Fruit fly (Drosophila melanogaster): ENCODE results near the gene CG6769.

CG6769 gene

DNA sequence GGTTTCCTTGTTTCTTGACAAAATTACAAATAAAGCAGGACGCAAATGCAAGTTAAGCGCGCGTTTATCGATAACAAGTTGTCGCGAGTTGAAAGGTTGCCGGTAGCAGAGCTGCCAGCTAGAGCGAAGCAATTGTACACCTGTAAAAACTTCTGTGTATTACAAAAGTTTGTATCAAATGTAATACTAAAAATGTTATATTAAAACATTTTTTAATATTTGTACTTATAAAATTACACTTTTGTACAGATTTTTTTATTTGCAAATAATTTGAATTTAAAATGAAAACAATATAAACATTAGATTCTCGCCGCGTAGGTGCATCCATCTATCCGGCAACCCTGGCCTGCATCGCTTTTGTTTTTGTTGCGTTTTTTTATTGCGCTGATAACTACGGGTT, 16.2 kb upstream of the CG6769 start, which contains the start of the genes CG8142 and Ucp4A (continued):
- TF ChIP-seq tup (GFP tag; optimal IDR thresholded peaks at IDR 0.05) = peak; percentile 75
- peak; percentile 48 for TF ChIP-seq CG9609 (GFP tag; optimal IDR thresholded peaks at IDR 0.05)
- TF ChIP-seq gcm2 (GFP tag; optimal IDR thresholded peaks at IDR 0.05) = peak; percentile 47
- peak; percentile 23 for TF ChIP-seq Myb (GFP tag; optimal IDR thresholded peaks at IDR 0.05)
- peak; percentile 40 for TF ChIP-seq pho (GFP tag; optimal IDR thresholded peaks at IDR 0.05)
- no peak for TF ChIP-seq NC2β (GFP tag; optimal IDR thresholded peaks at IDR 0.05)
- TF ChIP-seq CG1603 (tag; optimal IDR thresholded peaks at IDR 0.05) = peak; percentile 47
- TF ChIP-seq amos (GFP tag; IDR thresholded peaks at IDR 0.05; ENCODE audit: partially characterized antibody) = peak; percentile 17; the same call in 1 of the 2 replicates
- TF ChIP-seq YL-1 (GFP tag; optimal IDR thresholded peaks at IDR 0.05) = peak; percentile 41
- TF ChIP-seq CG10462 (GFP tag; optimal IDR thresholded peaks at IDR 0.05) = peak; percentile 86
- TF ChIP-seq ci (GFP tag; IDR thresholded peaks at IDR 0.05) = peak; percentile 93
- TF ChIP-seq jigr1 (GFP tag; IDR thresholded peaks at IDR 0.05) = peak; percentile 93
- TF ChIP-seq CG2875 (GFP tag; optimal IDR thresholded peaks at IDR 0.05) = peak; percentile 61
- TF ChIP-seq CG2129 (GFP tag; IDR thresholded peaks at IDR 0.05; ENCODE audit: partially characterized antibody) = no peak
- TF ChIP-seq lab (GFP tag; optimal IDR thresholded peaks at IDR 0.05) = peak; percentile 94
- TF ChIP-seq CG2712 (tag; optimal IDR thresholded peaks at IDR 0.05) = peak; percentile 94
- peak; percentile 91 for TF ChIP-seq dmrt11E (tag; optimal IDR thresholded peaks at IDR 0.05)
- TF ChIP-seq fu2 (GFP tag; optimal IDR thresholded peaks at IDR 0.05) = peak; percentile 27
- peak; percentile 93 for TF ChIP-seq nmo (GFP tag; optimal IDR thresholded peaks at IDR 0.05)
- TF ChIP-seq Blimp-1 (GFP tag; optimal IDR thresholded peaks at IDR 0.05) = peak; percentile 89
- peak; percentile 95 for TF ChIP-seq HLH3B (GFP tag; IDR thresholded peaks at IDR 0.05)
- TF ChIP-seq kah (GFP tag; optimal IDR thresholded peaks at IDR 0.05) = peak; percentile 74
- TF ChIP-seq Ets65A (GFP tag) = peak; percentile 96
- TF ChIP-seq da (GFP tag; optimal IDR thresholded peaks at IDR 0.05) = peak; percentile 8
- TF ChIP-seq Sry-δ (GFP tag; optimal IDR thresholded peaks at IDR 0.05) = peak; percentile 21
- TF ChIP-seq CG10543 (GFP tag; optimal IDR thresholded peaks at IDR 0.05) = peak; percentile 83
- no peak for TF ChIP-seq h (optimal IDR thresholded peaks at IDR 0.05)
- peak; percentile 90 for TF ChIP-seq CG15601 (tag; optimal IDR thresholded peaks at IDR 0.05)
- peak; percentile 94 for TF ChIP-seq CG17829 (tag; optimal IDR thresholded peaks at IDR 0.05)
- TF ChIP-seq Meics (GFP tag; optimal IDR thresholded peaks at IDR 0.05) = peak; percentile 92
- TF ChIP-seq vvl (GFP tag; IDR thresholded peaks at IDR 0.05) = peak; percentile 97
- TF ChIP-seq CG33557 (GFP tag; optimal IDR thresholded peaks at IDR 0.05) = peak; percentile 80
- TF ChIP-seq CG9797 (GFP tag; optimal IDR thresholded peaks at IDR 0.05) = peak; percentile 28
- peak; percentile 97 for TF ChIP-seq CG14441 (GFP tag; IDR thresholded peaks at IDR 0.05)
- TF ChIP-seq Kr (GFP tag; optimal IDR thresholded peaks at IDR 0.05) = no peak
- TF ChIP-seq CG12236 (GFP tag; optimal IDR thresholded peaks at IDR 0.05) = no peak
- no peak for TF ChIP-seq pita (GFP tag; optimal IDR thresholded peaks at IDR 0.05)
- TF ChIP-seq CG13296 (GFP tag; optimal IDR thresholded peaks at IDR 0.05) = peak; percentile 91
- no peak for TF ChIP-seq fd64A (GFP tag; optimal IDR thresholded peaks at IDR 0.05)
- TF ChIP-seq stwl (tag; optimal IDR thresholded peaks at IDR 0.05) = peak; percentile 80
- TF ChIP-seq aop (GFP tag; IDR thresholded peaks at IDR 0.05) = peak; percentile 65; the same call in 1 of the 2 replicates
- no peak for TF ChIP-seq Trl (optimal IDR thresholded peaks at IDR 0.05)
- peak; percentile 44 for TF ChIP-seq Trl (GFP tag; optimal IDR thresholded peaks at IDR 0.05)
- TF ChIP-seq CG3163 (GFP tag; optimal IDR thresholded peaks at IDR 0.05) = no peak
- TF ChIP-seq CG6683 (GFP tag; optimal IDR thresholded peaks at IDR 0.05) = peak; percentile 81
- peak; percentile 80 for TF ChIP-seq lbe (GFP tag; optimal IDR thresholded peaks at IDR 0.05)
- TF ChIP-seq Bdp1 (GFP tag; optimal IDR thresholded peaks at IDR 0.05) = peak; percentile 39
- no peak for TF ChIP-seq yki (optimal IDR thresholded peaks at IDR 0.05)
- TF ChIP-seq ERR (GFP tag; optimal IDR thresholded peaks at IDR 0.05) = no peak
- peak; percentile 21 to 92 for TF ChIP-seq bsh (GFP tag; optimal IDR thresholded peaks at IDR 0.05)
- TF ChIP-seq unpg (GFP tag; optimal IDR thresholded peaks at IDR 0.05) = peak; percentile 91
- TF ChIP-seq sens (GFP tag) = peak; percentile 86

Measured in whole organism, embryonic.